Worm (Caenorhabditis elegans): ENCODE results near the gene K11H12.8.

DNA sequence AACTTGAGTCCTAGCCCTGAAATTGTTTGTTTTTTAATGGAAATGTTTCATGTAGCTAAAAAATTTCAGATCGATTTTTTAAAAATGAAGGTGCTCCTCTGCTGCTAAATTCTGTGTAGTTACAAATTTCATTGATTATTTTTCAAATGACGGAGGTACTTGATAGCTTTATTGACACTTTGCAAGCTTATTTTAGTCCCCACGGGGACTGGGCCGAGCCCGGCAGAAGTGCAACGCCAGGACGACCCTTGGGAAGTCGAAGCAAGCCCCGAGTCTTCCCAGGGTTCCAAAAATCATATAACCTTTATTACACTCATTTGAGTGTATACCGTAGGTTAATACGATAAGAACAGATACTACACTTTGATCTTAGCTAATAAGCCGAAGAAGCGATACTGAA lies 31.3 kb upstream of the K11H12.8 start:
- TF ChIP-seq klf-2 (GFP tag; conservative IDR thresholded peaks at IDR 0.05) (no peak), ref-1 (GFP tag; conservative IDR thresholded peaks at IDR 0.05) (no peak)
